Fruit fly (Drosophila melanogaster) whole organism, embryonic: ENCODE data around the gene RabX4.

Experiments used
- Asciz ChIP-seq: fragments of 200-800 bp; sonication (Bioruptor generic); optimal IDR thresholded peaks from 2 replicates; lab custom pipeline; 2017; ENCODE audit warnings: missing biosample characterization, mild to moderate bottlenecking, missing genetic modification characterization, missing genetic modification reagents
- CG17328 ChIP-seq: fragments of 200-800 bp; sonication (Bioruptor generic); IDR thresholded peaks from 2 replicates; pipeline ENCODE4 v1.3.6; 2022; ENCODE audit warnings: missing biosample characterization, missing genetic modification characterization
- CG7556 ChIP-seq: fragments of 200-800 bp; sonication (Bioruptor generic); optimal IDR thresholded peaks from 2 replicates; lab custom pipeline; 2017; ENCODE audit warnings: missing biosample characterization, mild to moderate bottlenecking, missing genetic modification characterization
- Med ChIP-seq: fragments of 200-800 bp; sonication (Bioruptor generic); peaks from one replicate; lab custom pipeline; 2016; ENCODE audit warnings: missing biosample characterization, missing genetic modification characterization, mild to moderate bottlenecking, inconsistent platforms, moderate library complexity
- ase ChIP-seq: fragments of 200-800 bp; sonication (Bioruptor generic); IDR thresholded peaks from 3 replicates; pipeline ENCODE4 v1.3.6; 2022; ENCODE audit warnings: missing biosample characterization, missing genetic modification characterization
- dmrt11E ChIP-seq: fragments of 200-800 bp; sonication (Bioruptor generic); optimal IDR thresholded peaks from 3 replicates; lab custom pipeline; 2018; ENCODE audit warnings: missing biosample characterization, mild to moderate bottlenecking, missing genetic modification characterization, moderate library complexity

- TF ChIP-seq Asciz (GFP tag; lab: Kevin White, UChicago) (no peak), Med (GFP tag; lab: Kevin White, UChicago) (peak; percentile 53), CG17328 (GFP tag; lab: Robert Waterston, UW) (no peak), dmrt11E (tag; lab: Kevin White, UChicago) (no peak), CG7556 (no peak), ase (no peak)
These were observed at the start of gene RabX4 for dm6 chr3R:24828234-24828633.
